Worm (Caenorhabditis elegans) whole organism, L1 larva: ENCODE measurements around the gene idpb-1.

Source experiments
- C34B4.2 ChIP-seq: sonication (generic microtip); optimal IDR thresholded peaks from 2 replicates; lab custom pipeline; 2017; ENCODE audit warnings: mild to moderate bottlenecking, missing genetic modification characterization, missing compliant biosample characterization
- alr-1 ChIP-seq: fragments of 200-800 bp; sonication (Bioruptor generic); optimal IDR thresholded peaks from 2 replicates; lab custom pipeline; 2018; ENCODE audit warnings: borderline replicate concordance, mild to moderate bottlenecking, missing genetic modification characterization, missing compliant biosample characterization
- blmp-1 ChIP-seq: fragments of 150-350 bp; optimal IDR thresholded peaks from 2 replicates; lab custom pipeline; 2014; ENCODE audit warnings: missing biosample characterization, missing genetic modification characterization
- ceh-82 ChIP-seq, 3 experiments: fragments of 150-350 bp in 1 of 3; sonication (generic microtip) in 2 of 3; optimal IDR thresholded peaks; 2 replicates each; lab custom pipeline; 2014 to 2017; ENCODE audit warnings: missing biosample characterization in 3 of 3, missing genetic modification characterization in 3 of 3
- ceh-88 ChIP-seq: fragments of 200-800 bp; sonication (Bioruptor generic); IDR thresholded peaks from 2 replicates; pipeline ENCODE4 v1.3.6; 2022; ENCODE audit warnings: missing genetic modification characterization, missing compliant biosample characterization
- ceh-90 ChIP-seq: sonication (generic microtip); optimal IDR thresholded peaks from 2 replicates; lab custom pipeline; 2016; ENCODE audit warnings: missing genetic modification characterization, missing compliant biosample characterization
- ces-1 ChIP-seq: fragments of 150-350 bp; optimal IDR thresholded peaks from 2 replicates; lab custom pipeline; 2014; ENCODE audit warnings: missing biosample characterization, missing genetic modification reagents, missing genetic modification characterization
- dsc-1 ChIP-seq: sonication (generic microtip); optimal IDR thresholded peaks from 2 replicates; lab custom pipeline; 2016; ENCODE audit warnings: mild to moderate bottlenecking, missing genetic modification characterization, missing compliant biosample characterization
- efl-1 ChIP-seq, 4 experiments: fragments of 150-350 bp; optimal IDR thresholded peaks in 3 of 4; peaks in 1 of 4; 1 replicate in 1 of 4; 2 replicates in 3 of 4; lab custom pipeline; 2014; ENCODE audit warnings: missing biosample characterization in 2 of 4, missing genetic modification characterization in 2 of 4, missing genetic modification reagents in 2 of 4
- efl-3 ChIP-seq: fragments of 200-800 bp; sonication (Bioruptor generic); optimal IDR thresholded peaks from 2 replicates; lab custom pipeline; 2018; ENCODE audit warnings: mild to moderate bottlenecking, missing genetic modification characterization, missing compliant biosample characterization
- elt-2 ChIP-seq: sonication (generic microtip); optimal IDR thresholded peaks from 2 replicates; lab custom pipeline; 2016; ENCODE audit warnings: missing genetic modification characterization, mild to moderate bottlenecking, inconsistent platforms, missing compliant biosample characterization, missing genetic modification reagents
- fkh-10 ChIP-seq: sonication (generic microtip); optimal IDR thresholded peaks from 2 replicates; lab custom pipeline; 2017; ENCODE audit warnings: missing biosample characterization, missing genetic modification reagents, missing genetic modification characterization
- fkh-4 ChIP-seq: sonication (generic microtip); optimal IDR thresholded peaks from 2 replicates; lab custom pipeline; 2016; ENCODE audit warnings: missing compliant biosample characterization, missing genetic modification characterization, borderline replicate concordance
- fkh-8 ChIP-seq: sonication (generic microtip); optimal IDR thresholded peaks from 2 replicates; lab custom pipeline; 2016; ENCODE audit warnings: mild to moderate bottlenecking, missing genetic modification characterization, missing compliant biosample characterization
- fos-1 ChIP-seq: fragments of 150-350 bp; optimal IDR thresholded peaks from 2 replicates; lab custom pipeline; 2014; ENCODE audit warnings: missing biosample characterization, missing genetic modification characterization
- hlh-17 ChIP-seq: fragments of 200-800 bp; sonication (Bioruptor generic); optimal IDR thresholded peaks from 2 replicates; lab custom pipeline; 2018; ENCODE audit warnings: missing genetic modification characterization, mild to moderate bottlenecking, missing compliant biosample characterization, moderate library complexity, borderline replicate concordance
- hlh-4 ChIP-seq: sonication (generic microtip); optimal IDR thresholded peaks from 2 replicates; lab custom pipeline; 2016; ENCODE audit warnings: mild to moderate bottlenecking, missing genetic modification characterization, missing compliant biosample characterization
- hpl-2 ChIP-seq: fragments of 150-350 bp; optimal IDR thresholded peaks from 2 replicates; lab custom pipeline; 2014; ENCODE audit warnings: missing biosample characterization, missing genetic modification reagents, missing genetic modification characterization
- lin-13 ChIP-seq: fragments of 150-350 bp; optimal IDR thresholded peaks from 2 replicates; lab custom pipeline; 2014; ENCODE audit warnings: missing biosample characterization, missing genetic modification reagents, missing genetic modification characterization
- lin-35 ChIP-seq, 2 experiments: fragments of 150-350 bp; optimal IDR thresholded peaks; 2 replicates each; lab custom pipeline; 2014; ENCODE audit warnings: missing biosample characterization in 2 of 2, missing genetic modification characterization in 2 of 2, missing genetic modification reagents in 2 of 2
- lin-39 ChIP-seq: fragments of 150-350 bp; optimal IDR thresholded peaks from 2 replicates; lab custom pipeline; 2014; ENCODE audit warnings: missing biosample characterization, missing genetic modification reagents, missing genetic modification characterization
- lsy-2 ChIP-seq, 2 experiments: fragments of 150-350 bp; optimal IDR thresholded peaks; 2 replicates each; lab custom pipeline; 2014; ENCODE audit warnings: missing biosample characterization in 2 of 2, missing genetic modification characterization in 2 of 2
- mef-2 ChIP-seq: fragments of 150-350 bp; optimal IDR thresholded peaks from 2 replicates; lab custom pipeline; 2014; ENCODE audit warnings: missing biosample characterization, missing genetic modification characterization
- mep-1 ChIP-seq: fragments of 150-350 bp; optimal IDR thresholded peaks from 2 replicates; lab custom pipeline; 2014; ENCODE audit warnings: missing biosample characterization, missing genetic modification characterization
- nhr-47 ChIP-seq: sonication (generic microtip); optimal IDR thresholded peaks from 2 replicates; lab custom pipeline; 2016; ENCODE audit warnings: mild to moderate bottlenecking, missing genetic modification characterization, moderate library complexity, missing compliant biosample characterization
- nhr-77 ChIP-seq: fragments of 150-350 bp; optimal IDR thresholded peaks from 2 replicates; lab custom pipeline; 2014; ENCODE audit warnings: missing biosample characterization, missing genetic modification characterization
- nhr-84 ChIP-seq: sonication (generic microtip); optimal IDR thresholded peaks from 2 replicates; lab custom pipeline; 2017; ENCODE audit warnings: missing biosample characterization, missing genetic modification characterization
- nhr-85 ChIP-seq: sonication (generic microtip); peaks from one replicate; lab custom pipeline; 2016; ENCODE audit warnings: missing genetic modification characterization, inconsistent platforms, missing compliant biosample characterization
- nhr-90 ChIP-seq: sonication (generic microtip); optimal IDR thresholded peaks from 2 replicates; lab custom pipeline; 2016; ENCODE audit warnings: mild to moderate bottlenecking, missing genetic modification characterization, missing compliant biosample characterization; ENCODE audit not compliant: poor library complexity
- pag-3 ChIP-seq: sonication (generic microtip); optimal IDR thresholded peaks from 2 replicates; lab custom pipeline; 2017; ENCODE audit warnings: missing genetic modification characterization, mild to moderate bottlenecking, missing compliant biosample characterization, antibody characterized with exemption, borderline replicate concordance; ENCODE audit not compliant: insufficient read depth
- pax-3 ChIP-seq: fragments of 200-800 bp; sonication (Bioruptor generic); optimal IDR thresholded peaks from 2 replicates; lab custom pipeline; 2018; ENCODE audit warnings: mild to moderate bottlenecking, missing genetic modification characterization, moderate library complexity, missing compliant biosample characterization
- skn-1 ChIP-seq: fragments of 150-350 bp; optimal IDR thresholded peaks from 2 replicates; lab custom pipeline; 2014; ENCODE audit warnings: missing biosample characterization, missing genetic modification characterization
- snu-23 ChIP-seq: sonication (generic microtip); optimal IDR thresholded peaks from 2 replicates; lab custom pipeline; 2016; ENCODE audit warnings: missing genetic modification characterization, missing compliant biosample characterization
- sox-4 ChIP-seq: sonication (generic microtip); optimal IDR thresholded peaks from 2 replicates; lab custom pipeline; 2016; ENCODE audit warnings: missing genetic modification characterization, missing compliant biosample characterization
- sup-37 ChIP-seq: fragments of 200-800 bp; sonication (Bioruptor generic); optimal IDR thresholded peaks from 2 replicates; lab custom pipeline; 2018; ENCODE audit warnings: mild to moderate bottlenecking, missing genetic modification characterization, missing compliant biosample characterization
- tbx-2 ChIP-seq: sonication (generic microtip); optimal IDR thresholded peaks from 2 replicates; lab custom pipeline; 2016; ENCODE audit warnings: missing genetic modification characterization, missing compliant biosample characterization
- tlp-1 ChIP-seq: fragments of 150-350 bp; optimal IDR thresholded peaks from 2 replicates; lab custom pipeline; 2014; ENCODE audit warnings: missing biosample characterization, missing genetic modification characterization
- unc-130 ChIP-seq: fragments of 150-350 bp; optimal IDR thresholded peaks from 2 replicates; lab custom pipeline; 2017; ENCODE audit warnings: missing biosample characterization, missing genetic modification characterization, inconsistent platforms
- unc-62 ChIP-seq: fragments of 150-350 bp; optimal IDR thresholded peaks from 2 replicates; lab custom pipeline; 2014; ENCODE audit warnings: missing biosample characterization, missing genetic modification reagents, missing genetic modification characterization
- ztf-11 ChIP-seq, 2 experiments: sonication (generic microtip); optimal IDR thresholded peaks; 2 replicates each; lab custom pipeline; 2016 to 2017; ENCODE audit warnings: missing genetic modification characterization in 2 of 2, missing biosample characterization in 1 of 2, missing compliant biosample characterization in 1 of 2
- ztf-4 ChIP-seq: fragments of 150-350 bp; optimal IDR thresholded peaks from 2 replicates; lab custom pipeline; 2014; ENCODE audit warnings: missing biosample characterization, missing genetic modification characterization

idpb-1 gene

ce11 chrII:5055129-5055666 is 46.6 kb upstream of the idpb-1 start, which contains the start of the genes ify-1 and rpl-22 (continued):
- TF ChIP-seq snu-23 (GFP tag; lab: Kevin White, UChicago) (peak; percentile 98), nhr-90 (peak; percentile 92), ceh-88 (peak; percentile 82), lin-39 (tag; lab: Kevin White, UChicago) (peak; percentile 82), elt-2 (tag; lab: Kevin White, UChicago) (peak; percentile 99), alr-1 (tag; lab: Kevin White, UChicago) (no peak), hpl-2 (GFP tag; lab: Kevin White, UChicago) (peak; percentile 75), skn-1 (tag; lab: Kevin White, UChicago) (peak; percentile 95), nhr-85 (tag; lab: Kevin White, UChicago) (peak; percentile 96), C34B4.2 (tag; lab: Kevin White, UChicago) (no peak), fkh-8 (tag; lab: Kevin White, UChicago) (peak; percentile 90), dsc-1 (tag; lab: Kevin White, UChicago) (peak; percentile 89), ztf-4 (tag; lab: Kevin White, UChicago) (peak; percentile 88), fkh-4 (peak; percentile 54), lin-35 (GFP tag; optimal IDR thresholded peaks at IDR 0.05; lab: Kevin White, UChicago) (peak; percentile 95 to 98), ceh-82 (tag; optimal IDR thresholded peaks at IDR 0.05; lab: Kevin White, UChicago) (peak; percentile 89 to 97 (median 94)), fos-1 (peak; percentile 86), ceh-90 (no peak), ztf-11 (tag; optimal IDR thresholded peaks at IDR 0.05; lab: Kevin White, UChicago) (peak in 1 of 2 experiments; percentile 78), pax-3 (tag; lab: Kevin White, UChicago) (peak; percentile 81), unc-130 (peak; percentile 99), mef-2 (peak; percentile 17), efl-3 (GFP tag; lab: Kevin White, UChicago) (no peak), sox-4 (tag; lab: Kevin White, UChicago) (peak; percentile 48), nhr-77 (tag; lab: Kevin White, UChicago) (peak; percentile 95), pag-3 (tag; lab: Kevin White, UChicago) (no peak), unc-62 (GFP tag; lab: Kevin White, UChicago) (no peak), lin-13 (GFP tag; lab: Kevin White, UChicago) (peak; percentile 93), ces-1 (GFP tag; lab: Kevin White, UChicago) (no peak), nhr-47 (tag; lab: Kevin White, UChicago) (peak; percentile 94), fkh-10 (GFP tag; lab: Kevin White, UChicago) (peak; percentile 87), tlp-1 (tag; lab: Kevin White, UChicago) (no peak), hlh-17 (GFP tag; lab: Kevin White, UChicago) (no peak), blmp-1 (tag; lab: Kevin White, UChicago) (peak; percentile 87), mep-1 (tag; lab: Kevin White, UChicago) (peak; percentile 95), tbx-2 (tag; lab: Kevin White, UChicago) (peak; percentile 92), hlh-4 (no peak)

- TF ChIP-seq nhr-77 (tag; lab: Kevin White, UChicago) (peak; percentile 7), lsy-2 (tag; optimal IDR thresholded peaks at IDR 0.05; lab: Kevin White, UChicago) (peak in 1 of 2 experiments; percentile 2), nhr-84 (no peak), efl-1 (optimal IDR thresholded peaks at IDR 0.05; lab: Kevin White, UChicago) (no peak), efl-1 (GFP tag; optimal IDR thresholded peaks at IDR 0.05 in 1 of 2; lab: Kevin White, UChicago) (peak in 1 of 2 experiments; percentile 92), nhr-85 (tag; lab: Kevin White, UChicago) (peak; percentile 47), dsc-1 (tag; lab: Kevin White, UChicago) (peak; percentile 0), sup-37 (GFP tag; lab: Kevin White, UChicago) (no peak)
Measured at ce11 chrII:5056254-5056653, 45.5 kb upstream of the idpb-1 start.
